Worm (Caenorhabditis elegans) whole organism, L1 larva: ENCODE measurements around the gene lin-14.

Experiments
- F16B12.6 ChIP-seq: fragments of 150-350 bp; optimal IDR thresholded peaks from 2 replicates; lab custom pipeline; 2014; ENCODE audit warnings: missing biosample characterization, missing genetic modification characterization
- aly-2 ChIP-seq: fragments of 150-350 bp; optimal IDR thresholded peaks from 2 replicates; lab custom pipeline; 2014; ENCODE audit warnings: missing biosample characterization, missing genetic modification characterization
- blmp-1 ChIP-seq: fragments of 150-350 bp; optimal IDR thresholded peaks from 2 replicates; lab custom pipeline; 2014; ENCODE audit warnings: missing biosample characterization, missing genetic modification characterization
- ceh-8 ChIP-seq: fragments of 200-800 bp; sonication (Bioruptor generic); optimal IDR thresholded peaks from 2 replicates; lab custom pipeline; 2018; ENCODE audit warnings: mild to moderate bottlenecking, missing genetic modification characterization, moderate library complexity, missing compliant biosample characterization
- ceh-82 ChIP-seq, 3 experiments: fragments of 150-350 bp in 1 of 3; sonication (generic microtip) in 2 of 3; optimal IDR thresholded peaks; 2 replicates each; lab custom pipeline; 2014 to 2017; ENCODE audit warnings: missing biosample characterization in 3 of 3, missing genetic modification characterization in 3 of 3
- ceh-90 ChIP-seq: sonication (generic microtip); optimal IDR thresholded peaks from 2 replicates; lab custom pipeline; 2016; ENCODE audit warnings: missing genetic modification characterization, missing compliant biosample characterization
- ces-1 ChIP-seq: fragments of 150-350 bp; optimal IDR thresholded peaks from 2 replicates; lab custom pipeline; 2014; ENCODE audit warnings: missing biosample characterization, missing genetic modification reagents, missing genetic modification characterization
- dpl-1 ChIP-seq, 3 experiments: fragments of 150-350 bp in 2 of 3; sonication (generic microtip) in 1 of 3; optimal IDR thresholded peaks; 2 replicates each; lab custom pipeline; 2014 to 2017; ENCODE audit warnings: missing biosample characterization in 3 of 3, missing genetic modification characterization in 3 of 3, missing genetic modification reagents in 3 of 3
- dsc-1 ChIP-seq: sonication (generic microtip); optimal IDR thresholded peaks from 2 replicates; lab custom pipeline; 2016; ENCODE audit warnings: mild to moderate bottlenecking, missing genetic modification characterization, missing compliant biosample characterization
- efl-1 ChIP-seq, 4 experiments: fragments of 150-350 bp; optimal IDR thresholded peaks in 3 of 4; peaks in 1 of 4; 1 replicate in 1 of 4; 2 replicates in 3 of 4; lab custom pipeline; 2014; ENCODE audit warnings: missing biosample characterization in 2 of 4, missing genetic modification characterization in 2 of 4, missing genetic modification reagents in 2 of 4
- elt-2 ChIP-seq: sonication (generic microtip); optimal IDR thresholded peaks from 2 replicates; lab custom pipeline; 2016; ENCODE audit warnings: missing genetic modification characterization, mild to moderate bottlenecking, inconsistent platforms, missing compliant biosample characterization, missing genetic modification reagents
- fkh-10 ChIP-seq: sonication (generic microtip); optimal IDR thresholded peaks from 2 replicates; lab custom pipeline; 2017; ENCODE audit warnings: missing biosample characterization, missing genetic modification reagents, missing genetic modification characterization
- fkh-4 ChIP-seq: sonication (generic microtip); optimal IDR thresholded peaks from 2 replicates; lab custom pipeline; 2016; ENCODE audit warnings: missing compliant biosample characterization, missing genetic modification characterization, borderline replicate concordance
- fkh-8 ChIP-seq: sonication (generic microtip); optimal IDR thresholded peaks from 2 replicates; lab custom pipeline; 2016; ENCODE audit warnings: mild to moderate bottlenecking, missing genetic modification characterization, missing compliant biosample characterization
- grh-1 ChIP-seq: fragments of 200-800 bp; sonication (Bioruptor generic); IDR thresholded peaks from 2 replicates; pipeline ENCODE4 v1.3.6; 2022; ENCODE audit warnings: missing genetic modification reagents, missing genetic modification characterization, missing compliant biosample characterization
- irx-1 ChIP-seq: sonication (generic microtip); optimal IDR thresholded peaks from 2 replicates; lab custom pipeline; 2016; ENCODE audit warnings: missing genetic modification characterization, missing compliant biosample characterization
- isw-1 ChIP-seq: fragments of 200-800 bp; sonication (Bioruptor generic); IDR thresholded peaks from 2 replicates; pipeline ENCODE4 v1.3.6; 2022; ENCODE audit warnings: missing genetic modification characterization, missing compliant biosample characterization
- jun-1 ChIP-seq: fragments of 150-350 bp; optimal IDR thresholded peaks from 2 replicates; lab custom pipeline; 2014; ENCODE audit warnings: missing biosample characterization, missing genetic modification reagents, missing genetic modification characterization
- lin-14 ChIP-seq: fragments of 200-800 bp; sonication (Bioruptor generic); optimal IDR thresholded peaks from 2 replicates; lab custom pipeline; 2018; ENCODE audit warnings: mild to moderate bottlenecking, missing genetic modification characterization, moderate library complexity, missing compliant biosample characterization
- lin-39 ChIP-seq: fragments of 150-350 bp; optimal IDR thresholded peaks from 2 replicates; lab custom pipeline; 2014; ENCODE audit warnings: missing biosample characterization, missing genetic modification reagents, missing genetic modification characterization
- lsy-2 ChIP-seq, 2 experiments: fragments of 150-350 bp; optimal IDR thresholded peaks; 2 replicates each; lab custom pipeline; 2014; ENCODE audit warnings: missing biosample characterization in 2 of 2, missing genetic modification characterization in 2 of 2
- mdl-1 ChIP-seq, 2 experiments: fragments of 150-350 bp; optimal IDR thresholded peaks; 2 replicates each; lab custom pipeline; 2014 to 2017; ENCODE audit warnings: missing biosample characterization in 2 of 2, missing genetic modification characterization in 2 of 2, inconsistent platforms in 1 of 2
- mep-1 ChIP-seq: fragments of 150-350 bp; optimal IDR thresholded peaks from 2 replicates; lab custom pipeline; 2014; ENCODE audit warnings: missing biosample characterization, missing genetic modification characterization
- nhr-11 ChIP-seq: fragments of 150-350 bp; optimal IDR thresholded peaks from 2 replicates; lab custom pipeline; 2014; ENCODE audit warnings: missing biosample characterization, missing genetic modification characterization
- nhr-19 ChIP-seq: fragments of 200-800 bp; sonication (Bioruptor generic); conservative IDR thresholded peaks from 2 replicates; pipeline ENCODE4 v1.3.6; 2022; ENCODE audit warnings: missing genetic modification characterization, missing compliant biosample characterization
- nhr-20 ChIP-seq: sonication (generic microtip); optimal IDR thresholded peaks from 2 replicates; lab custom pipeline; 2016; ENCODE audit warnings: mild to moderate bottlenecking, missing genetic modification characterization, missing compliant biosample characterization
- nhr-28 ChIP-seq: fragments of 150-350 bp; optimal IDR thresholded peaks from 2 replicates; lab custom pipeline; 2014; ENCODE audit warnings: missing biosample characterization, missing genetic modification characterization
- nhr-71 ChIP-seq: sonication (generic microtip); optimal IDR thresholded peaks from 2 replicates; lab custom pipeline; 2016; ENCODE audit warnings: mild to moderate bottlenecking, missing genetic modification characterization, moderate library complexity, missing compliant biosample characterization
- nhr-76 ChIP-seq: sonication (generic microtip); optimal IDR thresholded peaks from 2 replicates; lab custom pipeline; 2017; ENCODE audit warnings: missing biosample characterization, missing genetic modification characterization
- nhr-77 ChIP-seq: fragments of 150-350 bp; optimal IDR thresholded peaks from 2 replicates; lab custom pipeline; 2014; ENCODE audit warnings: missing biosample characterization, missing genetic modification characterization
- nhr-84 ChIP-seq: sonication (generic microtip); optimal IDR thresholded peaks from 2 replicates; lab custom pipeline; 2017; ENCODE audit warnings: missing biosample characterization, missing genetic modification characterization
- nhr-85 ChIP-seq: sonication (generic microtip); peaks from one replicate; lab custom pipeline; 2016; ENCODE audit warnings: missing genetic modification characterization, inconsistent platforms, missing compliant biosample characterization
- pag-3 ChIP-seq: sonication (generic microtip); optimal IDR thresholded peaks from 2 replicates; lab custom pipeline; 2017; ENCODE audit warnings: missing genetic modification characterization, mild to moderate bottlenecking, missing compliant biosample characterization, antibody characterized with exemption, borderline replicate concordance; ENCODE audit not compliant: insufficient read depth
- pax-3 ChIP-seq: fragments of 200-800 bp; sonication (Bioruptor generic); optimal IDR thresholded peaks from 2 replicates; lab custom pipeline; 2018; ENCODE audit warnings: mild to moderate bottlenecking, missing genetic modification characterization, moderate library complexity, missing compliant biosample characterization
- pqm-1 ChIP-seq: sonication (generic microtip); optimal IDR thresholded peaks from 3 replicates; lab custom pipeline; 2017; ENCODE audit warnings: missing biosample characterization, missing genetic modification characterization
- skn-1 ChIP-seq: fragments of 150-350 bp; optimal IDR thresholded peaks from 2 replicates; lab custom pipeline; 2014; ENCODE audit warnings: missing biosample characterization, missing genetic modification characterization
- snpc-4 ChIP-seq: fragments of 150-350 bp; optimal IDR thresholded peaks from 2 replicates; lab custom pipeline; 2014; ENCODE audit warnings: missing biosample characterization, missing genetic modification characterization
- snu-23 ChIP-seq: sonication (generic microtip); optimal IDR thresholded peaks from 2 replicates; lab custom pipeline; 2016; ENCODE audit warnings: missing genetic modification characterization, missing compliant biosample characterization
- swsn-7 ChIP-seq: sonication (generic microtip); optimal IDR thresholded peaks from 2 replicates; lab custom pipeline; 2016; ENCODE audit warnings: missing genetic modification characterization, missing compliant biosample characterization
- unc-130 ChIP-seq: fragments of 150-350 bp; optimal IDR thresholded peaks from 2 replicates; lab custom pipeline; 2017; ENCODE audit warnings: missing biosample characterization, missing genetic modification characterization, inconsistent platforms
- unc-62 ChIP-seq: fragments of 150-350 bp; optimal IDR thresholded peaks from 2 replicates; lab custom pipeline; 2014; ENCODE audit warnings: missing biosample characterization, missing genetic modification reagents, missing genetic modification characterization
- unc-86 ChIP-seq: sonication (generic microtip); optimal IDR thresholded peaks from 2 replicates; lab custom pipeline; 2016; ENCODE audit warnings: missing genetic modification characterization, missing compliant biosample characterization
- xbp-1 ChIP-seq: sonication (generic microtip); optimal IDR thresholded peaks from 2 replicates; lab custom pipeline; 2016; ENCODE audit warnings: missing genetic modification characterization, missing compliant biosample characterization
- zag-1 ChIP-seq: fragments of 150-350 bp; optimal IDR thresholded peaks from 2 replicates; lab custom pipeline; 2014; ENCODE audit warnings: missing biosample characterization, missing genetic modification characterization
- ztf-11 ChIP-seq, 2 experiments: sonication (generic microtip); optimal IDR thresholded peaks; 2 replicates each; lab custom pipeline; 2016 to 2017; ENCODE audit warnings: missing genetic modification characterization in 2 of 2, missing biosample characterization in 1 of 2, missing compliant biosample characterization in 1 of 2
- ztf-4 ChIP-seq: fragments of 150-350 bp; optimal IDR thresholded peaks from 2 replicates; lab custom pipeline; 2014; ENCODE audit warnings: missing biosample characterization, missing genetic modification characterization

The lin-14 gene

DNA sequence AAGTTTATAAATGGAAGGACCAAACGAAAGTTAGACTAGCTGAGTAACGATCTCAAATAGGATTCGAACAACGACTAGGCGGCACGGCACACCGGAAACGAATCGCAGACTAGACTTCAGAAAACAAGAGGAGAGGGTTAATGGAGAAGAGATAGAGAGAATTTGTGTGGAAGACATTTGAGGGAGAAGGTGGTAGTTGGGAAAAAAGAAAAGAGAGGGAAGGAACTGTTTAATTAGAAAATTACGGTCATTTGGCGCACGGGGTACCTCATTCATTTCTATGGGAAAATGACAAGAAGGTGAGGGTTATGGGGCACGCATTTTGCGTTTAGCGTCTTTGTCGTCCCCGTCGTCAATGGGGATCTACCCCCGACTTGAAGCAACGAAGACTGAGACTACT lies 11.1 kb upstream of the lin-14 start, which contains the start of gene F48C5.2:
TSS of gene F48C5.2 (minus strand) at position 101 of the 400 bp plus-strand sequence.
- TF ChIP-seq nhr-84 (tag; lab: Kevin White, UChicago) (no peak), nhr-11 (tag; lab: Kevin White, UChicago) (no peak), pax-3 (tag; lab: Kevin White, UChicago) (no peak), lin-14 (GFP tag; lab: Kevin White, UChicago) (peak; percentile 30), xbp-1 (tag; lab: Kevin White, UChicago) (no peak), blmp-1 (tag; lab: Kevin White, UChicago) (peak; percentile 43), efl-1 (optimal IDR thresholded peaks at IDR 0.05; lab: Kevin White, UChicago) (no peak), efl-1 (GFP tag; optimal IDR thresholded peaks at IDR 0.05 in 1 of 2; lab: Kevin White, UChicago) (no peak), snu-23 (GFP tag; lab: Kevin White, UChicago) (no peak), pag-3 (tag; lab: Kevin White, UChicago) (no peak), mdl-1 (tag; optimal IDR thresholded peaks at IDR 0.05; lab: Kevin White, UChicago) (no peak), nhr-28 (tag; lab: Kevin White, UChicago) (no peak), aly-2 (no peak), zag-1 (no peak), unc-62 (GFP tag; lab: Kevin White, UChicago) (no peak), ces-1 (GFP tag; lab: Kevin White, UChicago) (no peak)

DNA sequence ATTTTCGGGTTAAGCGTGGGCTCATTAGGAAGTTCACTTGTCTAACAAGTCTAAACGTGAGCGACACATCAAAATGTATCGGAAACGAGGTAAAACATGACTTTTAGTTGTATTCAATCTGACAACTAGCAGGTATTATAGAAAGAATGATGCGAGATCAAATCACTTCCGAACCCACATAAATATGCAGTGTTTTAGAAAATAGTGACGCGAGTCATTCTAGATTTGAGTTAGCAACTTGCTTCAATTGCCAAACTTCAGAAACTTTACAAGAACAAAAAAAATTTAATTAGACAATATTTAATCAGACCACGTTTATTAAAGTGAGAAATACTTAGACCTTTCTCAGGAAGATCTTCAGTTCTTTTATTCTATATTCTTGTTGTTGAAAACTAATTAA lies 8.7 kb upstream of the lin-14 start:
- TF ChIP-seq ceh-90 (no peak), ceh-82 (tag; optimal IDR thresholded peaks at IDR 0.05; lab: Kevin White, UChicago) (no peak), unc-86 (tag; lab: Kevin White, UChicago) (no peak)

DNA sequence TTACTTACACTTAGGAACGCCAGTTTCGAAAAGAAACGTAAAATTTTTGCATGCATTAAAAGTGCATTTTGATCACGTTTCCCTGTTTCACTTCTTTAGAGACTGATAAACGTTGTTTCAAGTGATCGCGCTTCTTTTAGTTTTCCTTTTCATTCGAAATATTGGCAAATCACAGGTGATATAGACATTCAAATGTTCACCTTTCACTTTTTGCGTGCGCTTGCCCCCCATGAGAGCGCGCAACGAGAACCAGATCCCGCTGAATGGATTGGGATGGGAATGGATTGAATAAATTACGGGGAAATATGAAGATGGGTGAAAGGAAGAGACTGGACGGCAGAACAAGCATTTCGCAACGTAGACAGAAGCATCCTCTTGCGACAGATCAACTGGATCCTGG lies 3.8 kb upstream of the lin-14 start:
- TF ChIP-seq grh-1 (GFP tag; lab: Robert Waterston, UW) (no peak), xbp-1 (tag; lab: Kevin White, UChicago) (no peak), dsc-1 (tag; lab: Kevin White, UChicago) (no peak), unc-130 (no peak), blmp-1 (tag; lab: Kevin White, UChicago) (peak; percentile 97), fkh-10 (no peak), lin-14 (GFP tag; lab: Kevin White, UChicago) (no peak), lin-39 (no peak), elt-2 (peak; percentile 11)

DNA sequence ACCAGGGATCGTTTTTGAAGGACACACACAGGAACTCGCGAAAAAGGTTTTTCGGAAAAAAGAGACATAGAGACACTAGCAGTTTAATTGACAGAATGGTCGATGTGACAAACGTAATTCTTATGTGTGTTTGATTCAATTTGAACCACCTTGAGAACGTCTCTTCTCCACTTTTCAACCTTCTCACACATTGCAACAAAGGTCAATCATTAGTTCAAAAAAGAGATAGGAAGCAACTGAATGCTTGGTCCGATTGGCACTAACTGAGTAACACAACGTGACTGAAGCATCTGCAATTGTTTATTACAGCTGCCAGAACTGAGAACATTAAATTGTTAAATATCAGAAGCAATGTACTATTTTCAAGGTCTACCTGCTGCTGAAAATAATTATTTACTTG lies 3.2 kb upstream of the lin-14 start:
- TF ChIP-seq snpc-4 (tag; lab: Kevin White, UChicago) (no peak), lin-14 (GFP tag; lab: Kevin White, UChicago) (peak; percentile 85), jun-1 (tag; lab: Kevin White, UChicago) (no peak), nhr-76 (tag; lab: Kevin White, UChicago) (no peak), lsy-2 (tag; optimal IDR thresholded peaks at IDR 0.05; lab: Kevin White, UChicago) (peak in 1 of 2 experiments; percentile 16), skn-1 (tag; lab: Kevin White, UChicago) (no peak), dpl-1 (GFP tag; optimal IDR thresholded peaks at IDR 0.05; lab: Kevin White, UChicago) (no peak), fkh-8 (tag; lab: Kevin White, UChicago) (no peak), nhr-19 (GFP tag; lab: Robert Waterston, UW) (no peak), nhr-85 (peak; percentile 68), ztf-4 (no peak), ceh-8 (GFP tag; lab: Kevin White, UChicago) (no peak), pax-3 (tag; lab: Kevin White, UChicago) (no peak), dsc-1 (tag; lab: Kevin White, UChicago) (peak; percentile 13), swsn-7 (tag; lab: Kevin White, UChicago) (no peak), unc-86 (tag; lab: Kevin White, UChicago) (no peak), pqm-1 (tag; lab: Kevin White, UChicago) (no peak), grh-1 (GFP tag; lab: Robert Waterston, UW) (no peak), mep-1 (tag; lab: Kevin White, UChicago) (peak; percentile 46), ztf-11 (tag; optimal IDR thresholded peaks at IDR 0.05; lab: Kevin White, UChicago) (no peak), irx-1 (tag; lab: Kevin White, UChicago) (no peak), nhr-71 (tag; lab: Kevin White, UChicago) (no peak), isw-1 (GFP tag; lab: Robert Waterston, UW) (no peak), snu-23 (GFP tag; lab: Kevin White, UChicago) (peak; percentile 17), ces-1 (GFP tag; lab: Kevin White, UChicago) (no peak), fkh-4 (tag; lab: Kevin White, UChicago) (no peak), nhr-20 (tag; lab: Kevin White, UChicago) (no peak), F16B12.6 (tag; lab: Kevin White, UChicago) (no peak), nhr-77 (tag; lab: Kevin White, UChicago) (no peak)
